Fruit fly (Drosophila melanogaster) Kc167 (cell line): ENCODE results near the gene CG42834.

Experiments
- Myc ChIP-seq: fragments of >200 bp; optimal IDR thresholded peaks from 2 replicates; lab custom pipeline; 2017; ENCODE audit warnings: missing external identifiers
- Sin3A ChIP-seq: fragments of >200 bp; optimal IDR thresholded peaks from 2 replicates; lab custom pipeline; 2018; ENCODE audit warnings: missing external identifiers
- h ChIP-seq: fragments of >200 bp; optimal IDR thresholded peaks from 3 replicates; lab custom pipeline; 2018; ENCODE audit warnings: missing external identifiers
- psq ChIP-seq: fragments of >200 bp; optimal IDR thresholded peaks from 2 replicates; lab custom pipeline; 2017; ENCODE audit warnings: missing external identifiers
- ttk ChIP-seq: sonication (Bioruptor generic); optimal IDR thresholded peaks from 2 replicates; lab custom pipeline; 2017; ENCODE audit warnings: missing external identifiers

DNA sequence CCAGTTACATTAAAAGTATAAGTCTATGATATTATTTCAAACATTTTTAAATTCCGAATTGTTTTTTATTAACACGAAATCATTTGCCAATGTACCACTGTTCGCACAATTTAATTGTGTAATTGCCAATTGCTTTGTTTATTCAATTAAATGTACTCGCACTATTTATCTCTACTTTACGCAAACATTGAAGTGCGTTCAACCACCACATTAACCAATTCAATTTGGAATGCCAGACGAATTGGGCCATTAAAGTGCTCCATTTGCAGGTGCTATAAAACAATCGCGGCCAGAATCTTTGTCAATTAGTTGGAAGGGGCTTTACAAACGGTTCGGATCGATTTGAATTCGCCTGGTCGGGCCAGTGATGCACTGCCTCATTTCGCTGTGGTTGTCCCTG is 7.8 kb upstream of the CG42834 start, which contains the start of gene CG5863:
- TF ChIP-seq Myc (no peak), Sin3A (no peak), h (lab: Kevin White, UChicago) (no peak), ttk (lab: Kevin White, UChicago) (no peak), psq (lab: Kevin White, UChicago) (no peak)
